Worm (Caenorhabditis elegans) whole organism, late embryonic: ENCODE data around the gene str-160.
"Not testable (repeated sequence)": the region's sequence is repeated elsewhere in the genome, so short reads cannot be mapped to it uniquely, and the experiment has no call there.

Source experiments
- C08G9.2 ChIP-seq: sonication (generic microtip); optimal IDR thresholded peaks from 2 replicates; lab custom pipeline; 2016; ENCODE audit warnings: mild to moderate bottlenecking, missing genetic modification characterization, moderate library complexity, missing compliant biosample characterization
- C38D4.7 ChIP-seq: fragments of 200-800 bp; sonication (Bioruptor generic); optimal IDR thresholded peaks from 2 replicates; lab custom pipeline; 2018; ENCODE audit warnings: mild to moderate bottlenecking, missing genetic modification characterization, moderate library complexity, missing compliant biosample characterization
- F13H6.1 ChIP-seq: sonication (generic microtip); optimal IDR thresholded peaks from 2 replicates; lab custom pipeline; 2016; ENCODE audit warnings: missing genetic modification characterization, missing compliant biosample characterization
- K02D7.2 ChIP-seq: sonication (generic microtip); optimal IDR thresholded peaks from 2 replicates; lab custom pipeline; 2017; ENCODE audit warnings: mild to moderate bottlenecking, missing genetic modification characterization, missing compliant biosample characterization
- Y22D7AL.16 ChIP-seq: sonication (generic microtip); optimal IDR thresholded peaks from 2 replicates; lab custom pipeline; 2016; ENCODE audit warnings: missing genetic modification characterization, missing compliant biosample characterization
- ceh-14 ChIP-seq: sonication (generic microtip); optimal IDR thresholded peaks from 2 replicates; lab custom pipeline; 2016; ENCODE audit warnings: missing genotype, missing genetic modification characterization, missing compliant biosample characterization
- ceh-22 ChIP-seq: sonication (generic microtip); optimal IDR thresholded peaks from 2 replicates; lab custom pipeline; 2017; ENCODE audit warnings: missing biosample characterization, missing genetic modification characterization
- ceh-34 ChIP-seq: sonication (generic microtip); optimal IDR thresholded peaks from 2 replicates; lab custom pipeline; 2016; ENCODE audit warnings: mild to moderate bottlenecking, missing genetic modification characterization, missing compliant biosample characterization
- ceh-48 ChIP-seq: sonication (generic microtip); optimal IDR thresholded peaks from 2 replicates; lab custom pipeline; 2016; ENCODE audit warnings: missing genetic modification characterization, inconsistent platforms, missing compliant biosample characterization
- che-1 ChIP-seq: sonication (generic microtip); optimal IDR thresholded peaks from 2 replicates; lab custom pipeline; 2016; ENCODE audit warnings: mild to moderate bottlenecking, missing genetic modification characterization, missing compliant biosample characterization
- dmd-4 ChIP-seq: sonication (generic microtip); optimal IDR thresholded peaks from 2 replicates; lab custom pipeline; 2016; ENCODE audit warnings: borderline replicate concordance, missing genetic modification characterization, missing compliant biosample characterization
- elt-2 ChIP-seq: sonication (generic microtip); optimal IDR thresholded peaks from 2 replicates; lab custom pipeline; 2016; ENCODE audit warnings: missing genetic modification reagents, missing genetic modification characterization, missing compliant biosample characterization
- eyg-1 ChIP-seq: sonication (generic microtip); optimal IDR thresholded peaks from 2 replicates; lab custom pipeline; 2016; ENCODE audit warnings: missing genotype, missing genetic modification characterization, missing compliant biosample characterization
- fax-1 ChIP-seq: sonication (generic microtip); optimal IDR thresholded peaks from 2 replicates; lab custom pipeline; 2016; ENCODE audit warnings: missing genotype, missing genetic modification characterization, missing compliant biosample characterization
- fkh-10 ChIP-seq: fragments of 150-350 bp; optimal IDR thresholded peaks from 2 replicates; lab custom pipeline; 2014; ENCODE audit warnings: missing biosample characterization, missing genetic modification reagents, missing genetic modification characterization
- gmeb-2 ChIP-seq: sonication (generic microtip); optimal IDR thresholded peaks from 2 replicates; lab custom pipeline; 2016; ENCODE audit warnings: missing genetic modification characterization, inconsistent platforms, missing compliant biosample characterization
- hlh-30 ChIP-seq: sonication (generic microtip); optimal IDR thresholded peaks from 2 replicates; lab custom pipeline; 2017; ENCODE audit warnings: antibody characterized with exemption, missing genetic modification characterization, missing compliant biosample characterization; ENCODE audit not compliant: insufficient read depth
- hlh-6 ChIP-seq: sonication (generic microtip); optimal IDR thresholded peaks from 2 replicates; lab custom pipeline; 2016; ENCODE audit warnings: missing genotype, missing genetic modification characterization, missing compliant biosample characterization
- hlh-8 ChIP-seq: sonication (generic microtip); optimal IDR thresholded peaks from 2 replicates; lab custom pipeline; 2016; ENCODE audit warnings: missing genotype, missing genetic modification characterization, missing compliant biosample characterization
- lim-6 ChIP-seq: sonication (generic microtip); optimal IDR thresholded peaks from 2 replicates; lab custom pipeline; 2016; ENCODE audit warnings: missing genetic modification characterization, missing compliant biosample characterization
- lin-11 ChIP-seq: fragments of 200-800 bp; sonication (Bioruptor generic); optimal IDR thresholded peaks from 2 replicates; lab custom pipeline; 2018; ENCODE audit warnings: mild to moderate bottlenecking, missing genetic modification characterization, missing compliant biosample characterization
- mec-3 ChIP-seq: sonication (generic microtip); optimal IDR thresholded peaks from 2 replicates; lab custom pipeline; 2016; ENCODE audit warnings: borderline replicate concordance, missing genetic modification characterization, missing compliant biosample characterization
- nhr-11 ChIP-seq: fragments of 150-350 bp; optimal IDR thresholded peaks from 2 replicates; lab custom pipeline; 2014; ENCODE audit warnings: missing biosample characterization, missing genetic modification characterization
- npax-4 ChIP-seq: sonication (generic microtip); optimal IDR thresholded peaks from 2 replicates; lab custom pipeline; 2016; ENCODE audit warnings: missing genetic modification characterization, missing compliant biosample characterization
- odd-2 ChIP-seq: sonication (generic microtip); optimal IDR thresholded peaks from 2 replicates; lab custom pipeline; 2017; ENCODE audit warnings: antibody characterized with exemption, mild to moderate bottlenecking, missing genetic modification characterization, missing compliant biosample characterization
- pag-3 ChIP-seq: sonication (generic microtip); optimal IDR thresholded peaks from 2 replicates; lab custom pipeline; 2016; ENCODE audit warnings: missing compliant biosample characterization, missing genetic modification characterization, borderline replicate concordance
- sdc-2 ChIP-seq: sonication (generic microtip); optimal IDR thresholded peaks from 2 replicates; lab custom pipeline; 2016; ENCODE audit warnings: missing genotype, missing genetic modification characterization, missing compliant biosample characterization
- syd-9 ChIP-seq: sonication (generic microtip); optimal IDR thresholded peaks from 2 replicates; lab custom pipeline; 2016; ENCODE audit warnings: mild to moderate bottlenecking, missing genetic modification characterization, moderate library complexity, missing compliant biosample characterization
- tbx-7 ChIP-seq: sonication (generic microtip); optimal IDR thresholded peaks from 2 replicates; lab custom pipeline; 2016; ENCODE audit warnings: missing genotype, missing genetic modification characterization, missing compliant biosample characterization
- ttx-3 ChIP-seq: sonication (generic microtip); optimal IDR thresholded peaks from 2 replicates; lab custom pipeline; 2016; ENCODE audit warnings: missing genetic modification reagents, missing genetic modification characterization, missing compliant biosample characterization
- unc-42 ChIP-seq: sonication (generic microtip); optimal IDR thresholded peaks from 2 replicates; lab custom pipeline; 2016; ENCODE audit warnings: missing genotype, missing genetic modification characterization, missing compliant biosample characterization
- zip-5 ChIP-seq: sonication (generic microtip); optimal IDR thresholded peaks from 2 replicates; lab custom pipeline; 2016; ENCODE audit warnings: missing genetic modification characterization, missing compliant biosample characterization
- ztf-16 ChIP-seq: sonication (generic microtip); optimal IDR thresholded peaks from 2 replicates; lab custom pipeline; 2017; ENCODE audit warnings: missing genetic modification characterization, missing compliant biosample characterization

The str-160 gene

DNA sequence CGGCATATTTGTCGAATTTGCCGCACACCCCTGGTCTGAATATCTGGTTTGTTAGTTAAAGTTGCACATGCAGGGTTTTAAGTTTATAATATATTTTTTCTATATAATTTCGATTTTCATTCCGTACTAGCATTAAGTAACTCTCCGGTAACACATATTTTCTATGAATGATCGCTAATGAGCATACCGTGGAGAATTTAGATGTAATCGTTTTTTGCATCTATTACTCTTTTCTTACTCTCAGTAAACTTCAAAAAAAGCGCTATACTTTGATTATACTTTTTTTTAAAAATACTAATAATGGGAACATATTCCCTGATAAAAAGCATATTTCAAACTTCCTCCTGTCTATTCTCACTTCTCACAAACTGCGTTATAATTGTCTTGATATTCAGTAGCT, at the start of gene str-160:
str-160 (plus strand) TSS at position 301 of the 400 bp plus-strand sequence.
- no peak for TF ChIP-seq dmd-4 (tag; lab: Kevin White, UChicago)
- TF ChIP-seq, all 69 proteins: peak for 0

DNA sequence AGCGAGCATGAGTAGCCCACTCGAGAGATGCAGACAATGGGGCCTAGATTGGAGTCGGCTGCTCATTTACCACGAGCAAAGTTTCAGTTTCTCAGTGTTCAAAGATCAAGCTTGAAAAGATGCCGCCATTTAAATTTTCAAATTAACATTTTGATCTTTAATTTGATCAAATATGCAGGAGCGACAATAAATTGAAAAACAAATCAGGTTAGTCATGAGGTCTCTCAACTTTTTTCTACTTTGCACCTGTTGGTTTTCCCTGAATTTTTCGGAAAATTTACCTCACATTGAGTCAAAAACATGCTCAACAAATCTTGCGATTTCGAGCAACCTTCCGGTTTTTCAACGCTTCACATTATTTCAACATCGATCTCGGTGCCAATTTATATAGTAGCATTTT, 49.3 kb upstream of the str-160 start, which contains the start of gene srh-5:
srh-5 (plus strand) TSS at position 301 of the 400 bp plus-strand sequence.
- TF ChIP-seq elt-2 (tag; lab: Kevin White, UChicago) = no peak

DNA sequence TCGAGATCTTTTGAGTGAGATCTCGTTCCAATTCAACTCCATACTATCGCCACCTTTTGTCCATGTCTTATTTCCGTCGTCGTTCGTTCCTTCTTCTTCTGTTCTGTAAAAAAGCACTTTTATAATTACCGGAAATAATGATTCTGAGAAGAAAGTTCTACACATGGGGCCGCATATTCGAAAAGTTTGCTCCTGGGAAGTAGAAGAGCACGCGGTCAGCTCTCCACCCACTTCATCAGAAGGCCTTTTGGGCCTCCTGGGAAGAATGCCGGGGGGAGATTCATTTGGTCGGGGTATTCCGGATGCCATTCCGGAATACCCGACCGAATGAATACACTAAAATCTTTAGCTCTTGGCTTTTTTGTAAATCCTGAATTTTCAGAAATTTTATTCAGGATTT, 42.2 kb upstream of the str-160 start, which contains the start of gene Y46H3C.5:
Y46H3C.5 (minus strand) TSS at position 2 of the 400 bp plus-strand sequence.
- TF ChIP-seq Y22D7AL.16, nhr-11, C08G9.2 (tag; lab: Kevin White, UChicago): not testable (repeated sequence)
- TF ChIP-seq, all 69 proteins: peak for 0; not testable (repeated sequence) for 69

ce11 chrV:1693876-1694275, 40.8 kb upstream of the str-160 start, which contains the start of gene Y46H3C.7:
Gene Y46H3C.7 (minus strand): TSS chrV:1694022.
- not testable (repeated sequence) for TF ChIP-seq ceh-48 (tag; lab: Kevin White, UChicago); lin-11; lim-6

ce11 chrV:1698400-1698799, 36.3 kb upstream of the str-160 start:
- TF ChIP-seq fax-1 (tag; lab: Kevin White, UChicago) (no peak), hlh-8 (tag; lab: Kevin White, UChicago) (no peak), ttx-3 (tag; lab: Kevin White, UChicago) (no peak), ztf-16 (tag; lab: Kevin White, UChicago) (no peak), hlh-30 (tag; lab: Kevin White, UChicago) (no peak), zip-5 (tag; lab: Kevin White, UChicago) (no peak), ceh-22 (tag; lab: Kevin White, UChicago) (no peak), F13H6.1 (no peak), che-1 (tag; lab: Kevin White, UChicago) (no peak), C38D4.7 (GFP tag; lab: Kevin White, UChicago) (no peak), mec-3 (tag; lab: Kevin White, UChicago) (no peak), ceh-14 (tag; lab: Kevin White, UChicago) (no peak), sdc-2 (tag; lab: Kevin White, UChicago) (no peak), unc-42 (no peak), syd-9 (tag; lab: Kevin White, UChicago) (no peak), gmeb-2 (tag; lab: Kevin White, UChicago) (no peak), ceh-34 (tag; lab: Kevin White, UChicago) (no peak)
- TF ChIP-seq, all 69 proteins: peak for 0

- TF ChIP-seq pag-3 (tag; lab: Kevin White, UChicago) (no peak), mec-3 (tag; lab: Kevin White, UChicago) (no peak), K02D7.2 (tag; lab: Kevin White, UChicago) (no peak), npax-4 (tag; lab: Kevin White, UChicago) (no peak), Y22D7AL.16 (tag; lab: Kevin White, UChicago) (no peak), fkh-10 (GFP tag; lab: Kevin White, UChicago) (no peak), hlh-6 (tag; lab: Kevin White, UChicago) (no peak), tbx-7 (no peak), odd-2 (tag; lab: Kevin White, UChicago) (no peak), sdc-2 (tag; lab: Kevin White, UChicago) (no peak), eyg-1 (tag; lab: Kevin White, UChicago) (no peak)
Measured at ce11 chrV:1699228-1699795, 35.4 kb upstream of the str-160 start.
